Fruit fly (Drosophila melanogaster) whole organism, embryonic: ENCODE measurements around the gene CG33796.

ENCODE experiments used
- CG11695 ChIP-seq: fragments of 200-800 bp; sonication (Bioruptor generic); IDR thresholded peaks from 3 replicates; pipeline ENCODE4 v1.3.6; 2022; ENCODE audit warnings: missing biosample characterization, missing genetic modification characterization
- CG12942 ChIP-seq: fragments of 200-800 bp; sonication (Bioruptor generic); optimal IDR thresholded peaks from 3 replicates; lab custom pipeline; 2016; ENCODE audit warnings: missing biosample characterization, missing genetic modification characterization
- CG13424 ChIP-seq: fragments of 200-800 bp; sonication (Bioruptor generic); optimal IDR thresholded peaks from 2 replicates; lab custom pipeline; 2019; ENCODE audit warnings: missing biosample characterization, mild to moderate bottlenecking, missing genetic modification characterization, moderate library complexity
- CG15011 ChIP-seq: fragments of 200-800 bp; sonication (Bioruptor generic); optimal IDR thresholded peaks from 3 replicates; lab custom pipeline; 2018; ENCODE audit warnings: missing biosample characterization, mild to moderate bottlenecking, missing genetic modification characterization
- CG15601 ChIP-seq: fragments of 200-800 bp; sonication (Bioruptor generic); optimal IDR thresholded peaks from 3 replicates; lab custom pipeline; 2019; ENCODE audit warnings: missing biosample characterization, mild to moderate bottlenecking, missing genetic modification characterization, moderate library complexity
- CG15696 ChIP-seq: fragments of 200-800 bp; sonication (Bioruptor generic); optimal IDR thresholded peaks from 2 replicates; lab custom pipeline; 2019; ENCODE audit warnings: missing biosample characterization, mild to moderate bottlenecking, missing genetic modification characterization, moderate library complexity
- CG1602 ChIP-seq: fragments of 200-800 bp; sonication (Bioruptor generic); optimal IDR thresholded peaks from 3 replicates; lab custom pipeline; 2016; ENCODE audit warnings: missing biosample characterization, missing genetic modification characterization
- CG17359 ChIP-seq: fragments of 200-800 bp; sonication (Bioruptor generic); optimal IDR thresholded peaks from 3 replicates; lab custom pipeline; 2018; ENCODE audit warnings: missing biosample characterization, mild to moderate bottlenecking, missing genetic modification characterization, moderate library complexity
- CG17361 ChIP-seq: fragments of 200-800 bp; sonication (Bioruptor generic); IDR thresholded peaks from 3 replicates; pipeline ENCODE4 v1.3.6; 2022; ENCODE audit warnings: missing biosample characterization, missing genetic modification characterization
- CG18476 ChIP-seq: fragments of 200-800 bp; sonication (Bioruptor generic); optimal IDR thresholded peaks from 2 replicates; lab custom pipeline; 2016; ENCODE audit warnings: missing biosample characterization, mild to moderate bottlenecking, missing genetic modification characterization
- CG2678 ChIP-seq: fragments of 200-800 bp; sonication (Bioruptor generic); optimal IDR thresholded peaks from 3 replicates; lab custom pipeline; 2019; ENCODE audit warnings: missing biosample characterization, mild to moderate bottlenecking, missing genetic modification characterization, moderate library complexity
- CG30431 ChIP-seq: fragments of 200-800 bp; sonication (Bioruptor generic); optimal IDR thresholded peaks from 2 replicates; lab custom pipeline; 2017; ENCODE audit warnings: missing biosample characterization, missing genetic modification characterization
- CG31224 ChIP-seq: fragments of 200-800 bp; sonication (Bioruptor generic); IDR thresholded peaks from 2 replicates; pipeline ENCODE4 v1.3.6; 2022; ENCODE audit warnings: missing biosample characterization, missing genetic modification characterization
- CG31388 ChIP-seq: fragments of 200-800 bp; sonication (Bioruptor generic); optimal IDR thresholded peaks from 2 replicates; lab custom pipeline; 2016; ENCODE audit warnings: missing biosample characterization, missing genetic modification characterization
- CG3407 ChIP-seq: fragments of 200-800 bp; sonication (Bioruptor generic); optimal IDR thresholded peaks from 2 replicates; lab custom pipeline; 2018; ENCODE audit warnings: missing biosample characterization, mild to moderate bottlenecking, missing genetic modification characterization
- CG34376 ChIP-seq: fragments of 200-800 bp; sonication (Bioruptor generic); optimal IDR thresholded peaks from 2 replicates; lab custom pipeline; 2018; ENCODE audit warnings: missing biosample characterization, mild to moderate bottlenecking, missing genetic modification characterization
- CG42726 ChIP-seq: fragments of 200-800 bp; sonication (Bioruptor generic); IDR thresholded peaks from 2 replicates; pipeline ENCODE4 v1.3.6; 2022; ENCODE audit warnings: missing biosample characterization, missing genetic modification characterization; ENCODE audit not compliant: partially characterized antibody
- CG4707 ChIP-seq: fragments of 200-800 bp; sonication (Bioruptor generic); optimal IDR thresholded peaks from 2 replicates; lab custom pipeline; 2018; ENCODE audit warnings: missing biosample characterization, mild to moderate bottlenecking, missing genetic modification characterization, moderate library complexity
- CG4854 ChIP-seq: fragments of 200-800 bp; sonication (Bioruptor generic); optimal IDR thresholded peaks from 2 replicates; lab custom pipeline; 2016; ENCODE audit warnings: missing biosample characterization, missing genetic modification characterization, inconsistent platforms
- CG7556 ChIP-seq: fragments of 200-800 bp; sonication (Bioruptor generic); optimal IDR thresholded peaks from 2 replicates; lab custom pipeline; 2017; ENCODE audit warnings: missing biosample characterization, mild to moderate bottlenecking, missing genetic modification characterization
- CG7987 ChIP-seq: fragments of 200-800 bp; sonication (Bioruptor generic); optimal IDR thresholded peaks from 2 replicates; lab custom pipeline; 2018; ENCODE audit warnings: missing biosample characterization, mild to moderate bottlenecking, missing genetic modification characterization, moderate library complexity
- CG8281 ChIP-seq: fragments of 200-800 bp; sonication (Bioruptor generic); optimal IDR thresholded peaks from 2 replicates; lab custom pipeline; 2018; ENCODE audit warnings: missing biosample characterization, mild to moderate bottlenecking, missing genetic modification characterization, moderate library complexity
- CG8290 ChIP-seq, 3 experiments: fragments of 200-800 bp; sonication (Bioruptor generic); optimal IDR thresholded peaks; 2 replicates each; lab custom pipeline; 2016 to 2019; ENCODE audit warnings: missing biosample characterization in 3 of 3, missing genetic modification characterization in 3 of 3, mild to moderate bottlenecking in 2 of 3, moderate library complexity in 1 of 3
- Dek ChIP-seq: fragments of 200-800 bp; sonication (Bioruptor generic); optimal IDR thresholded peaks from 3 replicates; lab custom pipeline; 2019; ENCODE audit warnings: missing biosample characterization, mild to moderate bottlenecking, missing genetic modification characterization, moderate library complexity
- Dp ChIP-seq: fragments of 200-800 bp; sonication (Bioruptor generic); optimal IDR thresholded peaks from 2 replicates; lab custom pipeline; 2018; ENCODE audit warnings: missing biosample characterization, mild to moderate bottlenecking, missing genetic modification characterization, moderate library complexity
- Gug ChIP-seq: fragments of 200-800 bp; sonication (Bioruptor generic); IDR thresholded peaks from 4 replicates; pipeline ENCODE4 v1.3.6; 2022; ENCODE audit warnings: missing biosample characterization, missing genetic modification characterization
- HmgZ ChIP-seq: fragments of 200-800 bp; sonication (Bioruptor generic); optimal IDR thresholded peaks from 2 replicates; lab custom pipeline; 2018; ENCODE audit warnings: missing biosample characterization, mild to moderate bottlenecking, missing genetic modification characterization
- Hmx ChIP-seq: fragments of 200-800 bp; sonication (Bioruptor generic); optimal IDR thresholded peaks from 2 replicates; lab custom pipeline; 2016; ENCODE audit warnings: missing biosample characterization, missing genetic modification characterization
- Hr3 ChIP-seq: fragments of 200-800 bp; sonication (Bioruptor generic); optimal IDR thresholded peaks from 3 replicates; lab custom pipeline; 2016; ENCODE audit warnings: missing biosample characterization, missing genetic modification characterization
- Hr51 ChIP-seq, 2 experiments: fragments of 200-800 bp; sonication (Bioruptor generic); optimal IDR thresholded peaks; 2 replicates in 1 of 2; 3 replicates in 1 of 2; lab custom pipeline; 2016 to 2018; ENCODE audit warnings: missing biosample characterization in 2 of 2, missing genetic modification characterization in 2 of 2, mild to moderate bottlenecking in 1 of 2, moderate library complexity in 1 of 2
- Jarid2 ChIP-seq: fragments of 200-800 bp; sonication (Bioruptor generic); optimal IDR thresholded peaks from 3 replicates; lab custom pipeline; 2017; ENCODE audit warnings: mild to moderate bottlenecking, missing biosample characterization, missing genetic modification reagents, missing genetic modification characterization
- Nf-YB ChIP-seq: fragments of 200-800 bp; sonication (Bioruptor generic); optimal IDR thresholded peaks from 3 replicates; lab custom pipeline; 2019; ENCODE audit warnings: missing biosample characterization, mild to moderate bottlenecking, missing genetic modification characterization, moderate library complexity
- Oli ChIP-seq: fragments of 200-800 bp; sonication (Bioruptor generic); optimal IDR thresholded peaks from 2 replicates; lab custom pipeline; 2018; ENCODE audit warnings: missing biosample characterization, mild to moderate bottlenecking, missing genetic modification characterization, moderate library complexity
- Ptx1 ChIP-seq: fragments of 200-800 bp; sonication (Bioruptor generic); IDR thresholded peaks from 2 replicates; pipeline ENCODE4 v1.3.6; 2022; ENCODE audit warnings: missing biosample characterization, missing genetic modification characterization
- Sry-β ChIP-seq: fragments of 200-800 bp; sonication (Bioruptor generic); optimal IDR thresholded peaks from 2 replicates; lab custom pipeline; 2018; ENCODE audit warnings: missing biosample characterization, mild to moderate bottlenecking, missing genetic modification characterization, moderate library complexity
- Xbp1 ChIP-seq: fragments of 200-800 bp; sonication (Bioruptor generic); optimal IDR thresholded peaks from 3 replicates; lab custom pipeline; 2016; ENCODE audit warnings: missing biosample characterization, mild to moderate bottlenecking, missing genetic modification characterization
- ase ChIP-seq: fragments of 200-800 bp; sonication (Bioruptor generic); IDR thresholded peaks from 3 replicates; pipeline ENCODE4 v1.3.6; 2022; ENCODE audit warnings: missing biosample characterization, missing genetic modification characterization
- chif ChIP-seq, 2 experiments: fragments of 200-800 bp; sonication (Bioruptor generic); optimal IDR thresholded peaks; 3 replicates each; lab custom pipeline; 2016; ENCODE audit warnings: missing biosample characterization in 2 of 2, missing genetic modification characterization in 2 of 2
- dm ChIP-seq: fragments of 200-800 bp; sonication (Bioruptor generic); optimal IDR thresholded peaks from 3 replicates; lab custom pipeline; 2016; ENCODE audit warnings: missing biosample characterization, missing genetic modification characterization
- ems ChIP-seq: fragments of 200-800 bp; sonication (Bioruptor generic); optimal IDR thresholded peaks from 3 replicates; lab custom pipeline; 2016; ENCODE audit warnings: missing biosample characterization, missing genetic modification characterization
- ewg ChIP-seq: fragments of 200-800 bp; sonication (Bioruptor generic); optimal IDR thresholded peaks from 3 replicates; lab custom pipeline; 2017; ENCODE audit warnings: mild to moderate bottlenecking, missing biosample characterization, missing genetic modification reagents, missing genetic modification characterization
- fru ChIP-seq: fragments of >200 bp; optimal IDR thresholded peaks from 2 replicates; lab custom pipeline; 2017
- grn ChIP-seq: fragments of 200-800 bp; sonication (Bioruptor generic); optimal IDR thresholded peaks from 3 replicates; lab custom pipeline; 2017; ENCODE audit warnings: missing biosample characterization, missing genetic modification characterization
- ind ChIP-seq: fragments of 200-800 bp; sonication (Bioruptor generic); optimal IDR thresholded peaks from 3 replicates; lab custom pipeline; 2016; ENCODE audit warnings: missing biosample characterization, missing genetic modification characterization
- maf-S ChIP-seq: fragments of 200-800 bp; sonication (Bioruptor generic); optimal IDR thresholded peaks from 2 replicates; lab custom pipeline; 2016; ENCODE audit warnings: missing biosample characterization, missing genetic modification characterization
- nau ChIP-seq: fragments of 200-800 bp; sonication (Bioruptor generic); optimal IDR thresholded peaks from 3 replicates; lab custom pipeline; 2017; ENCODE audit warnings: missing biosample characterization, mild to moderate bottlenecking, missing genetic modification characterization, missing genetic modification reagents
- pan ChIP-seq, 4 experiments: fragments of >200 bp in 3 of 4; fragments of 200-800 bp in 1 of 4; sonication (Bioruptor generic) in 1 of 4; optimal IDR thresholded peaks in 3 of 4; IDR thresholded peaks in 1 of 4; 2 replicates each; pipeline versions ENCODE4 v1.3.6 to Lab custom; 2017 to 2022; ENCODE audit warnings: missing biosample characterization in 2 of 4, missing genetic modification characterization in 2 of 4, mixed read lengths in 1 of 4
- ro ChIP-seq: fragments of 200-800 bp; sonication (Bioruptor generic); IDR thresholded peaks from 2 replicates; pipeline ENCODE4 v1.3.6; 2022; ENCODE audit warnings: missing biosample characterization, missing genetic modification characterization

Gene CG33796

dm6 chr3L:16160420-16161069, 9.4 kb downstream of the CG33796 start (continued):
- TF ChIP-seq CG30431 (GFP tag; lab: Kevin White, UChicago): peak; percentile 33
- TF ChIP-seq Dp (GFP tag; lab: Kevin White, UChicago): no peak
- TF ChIP-seq ro (GFP tag; lab: Robert Waterston, UW): peak; percentile 21; the same call in 1 of the 2 replicates
- TF ChIP-seq CG42726 (GFP tag; lab: Robert Waterston, UW): no peak
- peak; percentile 11 for TF ChIP-seq CG15601 (tag; lab: Kevin White, UChicago)
- no peak for TF ChIP-seq Hmx (GFP tag; lab: Kevin White, UChicago)
- peak; percentile 28 for TF ChIP-seq ewg (GFP tag; lab: Kevin White, UChicago)
- TF ChIP-seq Ptx1 (GFP tag; lab: Robert Waterston, UW): peak; percentile 70
- peak; percentile 72 for TF ChIP-seq ind (GFP tag; lab: Kevin White, UChicago)
- TF ChIP-seq pan (optimal IDR thresholded peaks at IDR 0.05; lab: Kevin White, UChicago): no peak
- peak in 1 of 2 experiments; percentile 57 for TF ChIP-seq pan (GFP tag; optimal IDR thresholded peaks at IDR 0.05 in 1 of 2, IDR thresholded peaks at IDR 0.05 in 1 of 2)
- TF ChIP-seq Hr3 (GFP tag; lab: Kevin White, UChicago): peak; percentile 56
- TF ChIP-seq HmgZ: peak; percentile 59
- TF ChIP-seq fru (lab: Kevin White, UChicago): no peak
- TF ChIP-seq CG18476: no peak
- peak; percentile 31 to 50 for TF ChIP-seq chif (GFP tag; optimal IDR thresholded peaks at IDR 0.05; lab: Kevin White, UChicago)
- TF ChIP-seq CG31388 (GFP tag; lab: Kevin White, UChicago): no peak
- TF ChIP-seq Nf-YB (GFP tag; lab: Kevin White, UChicago): peak; percentile 33
- peak; percentile 63 for TF ChIP-seq CG7556 (GFP tag; lab: Kevin White, UChicago)
- TF ChIP-seq CG15011: peak; percentile 42
- peak; percentile 77 for TF ChIP-seq CG13424 (tag; lab: Kevin White, UChicago)
- no peak for TF ChIP-seq Sry-β (GFP tag; lab: Kevin White, UChicago)
- TF ChIP-seq Hr51 (GFP tag; optimal IDR thresholded peaks at IDR 0.05; lab: Kevin White, UChicago): peak; percentile 42 to 68
- TF ChIP-seq CG4707 (GFP tag; lab: Kevin White, UChicago): no peak
- no peak for TF ChIP-seq CG31224 (GFP tag; lab: Robert Waterston, UW)
- peak; percentile 67 for TF ChIP-seq CG11695
- TF ChIP-seq Dek (tag; lab: Kevin White, UChicago): peak; percentile 46
- TF ChIP-seq CG3407: no peak
- TF ChIP-seq grn (GFP tag; lab: Kevin White, UChicago): peak; percentile 54
- peak; percentile 86 for TF ChIP-seq CG2678
- peak; percentile 29 for TF ChIP-seq CG15696 (tag; lab: Kevin White, UChicago)
- peak; percentile 54 for TF ChIP-seq CG1602 (GFP tag; lab: Kevin White, UChicago)
- peak; percentile 32; the same call in 1 of the 4 replicates for TF ChIP-seq Gug
- peak; percentile 56; the same call in 2 of the 3 replicates for TF ChIP-seq CG17361 (GFP tag; lab: Robert Waterston, UW)
- peak; percentile 0 for TF ChIP-seq CG17359 (tag; lab: Kevin White, UChicago)
- peak; percentile 64 for TF ChIP-seq Xbp1
- peak; percentile 10 for TF ChIP-seq nau
- peak; percentile 35 for TF ChIP-seq CG12942 (GFP tag; lab: Kevin White, UChicago)
- peak; percentile 31 for TF ChIP-seq CG4854 (GFP tag; lab: Kevin White, UChicago)
- TF ChIP-seq dm (GFP tag; lab: Kevin White, UChicago): peak; percentile 45
- TF ChIP-seq CG8281: peak; percentile 30
- peak; percentile 55 for TF ChIP-seq CG7987
- TF ChIP-seq ems (GFP tag; lab: Kevin White, UChicago): peak; percentile 19
- peak; percentile 47 for TF ChIP-seq CG34376 (GFP tag; lab: Kevin White, UChicago)
- 0 out of 3 replicates have a peak, but pooled peaks have one; percentile 36 for TF ChIP-seq ase (GFP tag; lab: Robert Waterston, UW)
- no peak for TF ChIP-seq CG8290 (GFP tag; optimal IDR thresholded peaks at IDR 0.05; lab: Kevin White, UChicago)
- peak in 1 of 2 experiments; percentile 52 for TF ChIP-seq CG8290 (tag; optimal IDR thresholded peaks at IDR 0.05; lab: Kevin White, UChicago)
- TF ChIP-seq Jarid2 (GFP tag; lab: Kevin White, UChicago): peak; percentile 21
- peak; percentile 41 for TF ChIP-seq maf-S (GFP tag; lab: Kevin White, UChicago)
- TF ChIP-seq Oli: peak; percentile 75
